Fruit fly (Drosophila melanogaster): Measurements from ENCODE around the gene Asciz.

The Asciz gene

DNA sequence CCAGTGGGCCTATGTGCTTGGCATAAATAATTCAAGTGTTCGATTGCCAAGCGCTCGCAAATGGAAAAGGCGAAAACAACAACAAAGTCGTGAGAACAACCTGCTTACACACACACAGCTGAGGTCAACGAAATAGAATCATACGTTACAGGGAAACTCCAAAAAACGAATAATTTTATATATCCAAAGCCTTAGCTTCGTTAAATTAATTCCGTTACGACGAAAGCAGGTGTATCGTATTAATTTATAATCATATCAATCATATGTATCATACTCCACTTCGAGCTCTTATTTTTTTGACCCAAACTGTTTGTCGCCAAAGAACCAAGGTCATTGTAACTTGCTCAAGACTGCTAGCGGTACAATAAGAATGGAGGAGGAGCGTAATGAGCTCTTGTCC, 13.4 kb upstream of the Asciz start (continued):
- TF ChIP-seq danr (GFP tag; IDR thresholded peaks at IDR 0.05) (peak; percentile 75), wor (GFP tag; IDR thresholded peaks at IDR 0.05) (peak; percentile 58), caup (GFP tag; optimal IDR thresholded peaks at IDR 0.05; ENCODE audit: severe bottlenecking) (peak; percentile 86), run (tag; optimal IDR thresholded peaks at IDR 0.05) (peak; percentile 63), Camta (GFP tag; optimal IDR thresholded peaks at IDR 0.05) (peak; percentile 82), TFAM (GFP tag; optimal IDR thresholded peaks at IDR 0.05) (peak; percentile 27), lola (GFP tag; optimal IDR thresholded peaks at IDR 0.05) (peak in 1 of 3 experiments; percentile 80), Hey (tag; optimal IDR thresholded peaks at IDR 0.05) (no peak), CG10321 (GFP tag; IDR thresholded peaks at IDR 0.05) (no peak), dysf (GFP tag; IDR thresholded peaks at IDR 0.05) (peak; percentile 93), odd (GFP tag; optimal IDR thresholded peaks at IDR 0.05) (no peak), CG17385 (GFP tag; optimal IDR thresholded peaks at IDR 0.05) (peak; percentile 82), fd64A (GFP tag; optimal IDR thresholded peaks at IDR 0.05) (peak; percentile 57), Antp (GFP tag; optimal IDR thresholded peaks at IDR 0.05) (peak; percentile 81), CG1792 (GFP tag; optimal IDR thresholded peaks at IDR 0.05) (peak; percentile 58), sens-2 (GFP tag; IDR thresholded peaks at IDR 0.05) (peak; percentile 53; the same call in 1 of the 2 replicates), CG10565 (GFP tag; optimal IDR thresholded peaks at IDR 0.05) (peak; percentile 70), CG14965 (GFP tag; optimal IDR thresholded peaks at IDR 0.05; ENCODE audit: borderline replicate concordance) (peak; percentile 50), Fer3 (tag; optimal IDR thresholded peaks at IDR 0.05) (peak; percentile 89), emc (GFP tag; optimal IDR thresholded peaks at IDR 0.05) (no peak), NC2α (GFP tag; optimal IDR thresholded peaks at IDR 0.05) (peak; percentile 53), Xrp1 (GFP tag; IDR thresholded peaks at IDR 0.05) (peak; percentile 96), Lpt (GFP tag; optimal IDR thresholded peaks at IDR 0.05) (no peak), kay (GFP tag; optimal IDR thresholded peaks at IDR 0.05) (peak; percentile 74), Mrtf (GFP tag; IDR thresholded peaks at IDR 0.05) (peak; percentile 85), Atf6 (GFP tag; IDR thresholded peaks at IDR 0.05) (peak; percentile 90), CG2199 (GFP tag; IDR thresholded peaks at IDR 0.05) (peak; percentile 77; the same call in 1 of the 3 replicates), prd (optimal IDR thresholded peaks at IDR 0.05) (no peak), prd (GFP tag; IDR thresholded peaks at IDR 0.05) (peak; percentile 94), CG34422 (GFP tag; IDR thresholded peaks at IDR 0.05) (peak; percentile 89), CG17568 (GFP tag; optimal IDR thresholded peaks at IDR 0.05) (no peak), CG12299 (tag; optimal IDR thresholded peaks at IDR 0.05) (peak; percentile 66), CG9876 (GFP tag; optimal IDR thresholded peaks at IDR 0.05) (no peak), CHES-1-like (GFP tag; optimal IDR thresholded peaks at IDR 0.05) (peak; percentile 56), CG1529 (GFP tag; optimal IDR thresholded peaks at IDR 0.05) (peak; percentile 62), kni (GFP tag; optimal IDR thresholded peaks at IDR 0.05) (peak; percentile 8), sc (optimal IDR thresholded peaks at IDR 0.05) (no peak), sc (GFP tag; optimal IDR thresholded peaks at IDR 0.05) (peak; percentile 50), ranshi (GFP tag; IDR thresholded peaks at IDR 0.05) (peak; percentile 91), Drgx (GFP tag; IDR thresholded peaks at IDR 0.05) (peak; percentile 90), CG11560 (tag; IDR thresholded peaks at IDR 0.05) (peak; percentile 70; the same call in 2 of the 3 replicates), HmgZ (tag; optimal IDR thresholded peaks at IDR 0.05) (peak; percentile 85), CG6254 (GFP tag; optimal IDR thresholded peaks at IDR 0.05) (peak; percentile 88), Ets65A (GFP tag) (peak; percentile 86), D19A (tag; optimal IDR thresholded peaks at IDR 0.05) (no peak), kah (GFP tag; optimal IDR thresholded peaks at IDR 0.05) (peak; percentile 80), CG10267 (tag; optimal IDR thresholded peaks at IDR 0.05) (peak; percentile 83), CG32772 (GFP tag; IDR thresholded peaks at IDR 0.05) (peak; percentile 87), CG4404 (GFP tag; IDR thresholded peaks at IDR 0.05) (peak; percentile 74), ase (GFP tag; IDR thresholded peaks at IDR 0.05) (peak; percentile 82), CG4820 (GFP tag; optimal IDR thresholded peaks at IDR 0.05) (peak; percentile 87), Abd-B (GFP tag; optimal IDR thresholded peaks at IDR 0.05) (peak; percentile 48)
